Fruit fly (Drosophila melanogaster): ENCODE results near the gene CG11523.

- no peak for TF ChIP-seq CG14711 (tag; optimal IDR thresholded peaks at IDR 0.05)
- TF ChIP-seq CG11617 (GFP tag; optimal IDR thresholded peaks at IDR 0.05): no peak
- no peak for TF ChIP-seq tj (GFP tag; optimal IDR thresholded peaks at IDR 0.05)
- no peak for TF ChIP-seq CG7045 (GFP tag; optimal IDR thresholded peaks at IDR 0.05)
- TF ChIP-seq Clk (GFP tag; optimal IDR thresholded peaks at IDR 0.05): no peak
- TF ChIP-seq CG12768 (GFP tag; optimal IDR thresholded peaks at IDR 0.05): no peak
- no peak for TF ChIP-seq CG7101 (tag; optimal IDR thresholded peaks at IDR 0.05)
- no peak for TF ChIP-seq Hr96 (GFP tag; optimal IDR thresholded peaks at IDR 0.05)
These were observed 10.1 kb upstream of the CG11523 start for dm6 chr3L:22276614-22277013.
